Fruit fly (Drosophila melanogaster): ENCODE measurements around the gene RabGGTb.
A peak's percentile ranks its signal among the peaks of the same experiment; 100 is the strongest.

The RabGGTb gene

dm6 chr2L:2856960-2857584 is 21.8 kb upstream of the RabGGTb start, which contains the start of gene CG2991 (continued):
- no peak for TF ChIP-seq Xrp1 (GFP tag; IDR thresholded peaks at IDR 0.05)
- TF ChIP-seq chif (GFP tag; optimal IDR thresholded peaks at IDR 0.05) = no peak
- peak; percentile 77 for TF ChIP-seq CG8924 (tag; optimal IDR thresholded peaks at IDR 0.05)
- peak; percentile 29 for TF ChIP-seq BtbVII (GFP tag; optimal IDR thresholded peaks at IDR 0.05)
- TF ChIP-seq Dll (GFP tag; IDR thresholded peaks at IDR 0.05; ENCODE audit: partially characterized antibody) = peak; percentile 83
- peak; percentile 24 for TF ChIP-seq CG18262 (tag; optimal IDR thresholded peaks at IDR 0.05)
- TF ChIP-seq HHEX (GFP tag; optimal IDR thresholded peaks at IDR 0.05) = no peak
- no peak for TF ChIP-seq Blimp-1 (GFP tag; optimal IDR thresholded peaks at IDR 0.05)
- peak; percentile 52 for TF ChIP-seq D19A (tag; optimal IDR thresholded peaks at IDR 0.05)
- TF ChIP-seq Lim3 (GFP tag; IDR thresholded peaks at IDR 0.05) = no peak
- TF ChIP-seq scrt (GFP tag; optimal IDR thresholded peaks at IDR 0.05) = no peak
- no peak for TF ChIP-seq crp (GFP tag; optimal IDR thresholded peaks at IDR 0.05)
- TF ChIP-seq CG3726 (GFP tag; IDR thresholded peaks at IDR 0.05) = no peak
- TF ChIP-seq YL-1 (GFP tag; optimal IDR thresholded peaks at IDR 0.05) = peak; percentile 69
- no peak for TF ChIP-seq Awh (GFP tag; IDR thresholded peaks at IDR 0.05)
- TF ChIP-seq emc (GFP tag; optimal IDR thresholded peaks at IDR 0.05) = no peak
- TF ChIP-seq CG4328 (GFP tag; optimal IDR thresholded peaks at IDR 0.05) = no peak
- no peak; the same call in 1 of the 2 replicates for TF ChIP-seq CG4360 (GFP tag; IDR thresholded peaks at IDR 0.05)
- no peak for TF ChIP-seq peb (GFP tag; IDR thresholded peaks at IDR 0.05)
- no peak for TF ChIP-seq run (tag; optimal IDR thresholded peaks at IDR 0.05)
- no peak for TF ChIP-seq bcd (GFP tag; optimal IDR thresholded peaks at IDR 0.05)
- TF ChIP-seq CG11398 (GFP tag; optimal IDR thresholded peaks at IDR 0.05) = no peak
- no peak for TF ChIP-seq CG9727 (GFP tag; optimal IDR thresholded peaks at IDR 0.05)
- no peak for TF ChIP-seq Camta (GFP tag; optimal IDR thresholded peaks at IDR 0.05)
- TF ChIP-seq corto (GFP tag; optimal IDR thresholded peaks at IDR 0.05) = peak; percentile 52
- TF ChIP-seq Scr (GFP tag; IDR thresholded peaks at IDR 0.05; ENCODE audit: partially characterized antibody) = peak; percentile 82
- TF ChIP-seq eve (GFP tag; optimal IDR thresholded peaks at IDR 0.05) = no peak
- TF ChIP-seq tna (GFP tag; IDR thresholded peaks at IDR 0.05; ENCODE audit: partially characterized antibody) = no peak; the same call in none of the 2 replicates
- TF ChIP-seq kni (GFP tag; optimal IDR thresholded peaks at IDR 0.05) = peak; percentile 51
- TF ChIP-seq abd-A (tag; optimal IDR thresholded peaks at IDR 0.05) = peak; percentile 69
- TF ChIP-seq nerfin-2 (GFP tag; IDR thresholded peaks at IDR 0.05; ENCODE audit: partially characterized antibody) = 0 out of 2 replicates have a peak, but pooled peaks have one; percentile 33
- TF ChIP-seq Sin3A (optimal IDR thresholded peaks at IDR 0.05) = peak; percentile 39
- TF ChIP-seq Nf-YB (GFP tag; optimal IDR thresholded peaks at IDR 0.05) = peak; percentile 11
- TF ChIP-seq Rfx (GFP tag; IDR thresholded peaks at IDR 0.05) = peak; percentile 59
- TF ChIP-seq CG7271 (tag; optimal IDR thresholded peaks at IDR 0.05) = no peak
- peak; percentile 65 for TF ChIP-seq ssp (GFP tag; IDR thresholded peaks at IDR 0.05)
- no peak for TF ChIP-seq nau (GFP tag; optimal IDR thresholded peaks at IDR 0.05)
- peak; percentile 43 for TF ChIP-seq unpg (GFP tag; optimal IDR thresholded peaks at IDR 0.05)
- TF ChIP-seq CG14965 (GFP tag; optimal IDR thresholded peaks at IDR 0.05; ENCODE audit: borderline replicate concordance) = no peak
- no peak for TF ChIP-seq CG4707 (GFP tag; optimal IDR thresholded peaks at IDR 0.05)
- TF ChIP-seq CG12155 (GFP tag; optimal IDR thresholded peaks at IDR 0.05) = peak; percentile 20
- no peak for TF ChIP-seq ac (GFP tag; optimal IDR thresholded peaks at IDR 0.05)
- peak; percentile 85 for TF ChIP-seq Med (GFP tag)
- no peak for TF ChIP-seq ab (GFP tag; optimal IDR thresholded peaks at IDR 0.05)
- peak in 1 of 2 experiments; percentile 24 for TF ChIP-seq Hr51 (GFP tag; optimal IDR thresholded peaks at IDR 0.05)
- TF ChIP-seq CG31224 (GFP tag; IDR thresholded peaks at IDR 0.05) = no peak
- TF ChIP-seq lab (GFP tag; optimal IDR thresholded peaks at IDR 0.05) = peak; percentile 36
- TF ChIP-seq grn (GFP tag; optimal IDR thresholded peaks at IDR 0.05) = no peak
- peak; percentile 2 for TF ChIP-seq mirr (GFP tag; optimal IDR thresholded peaks at IDR 0.05)

All from whole organism, embryonic.